Worm (Caenorhabditis elegans) whole organism, L3 larva: Measurements from ENCODE around the gene lgc-4.
A peak's percentile ranks its signal among the peaks of the same experiment; 100 is the strongest.
"Not testable (repeated sequence)": the region's sequence is repeated elsewhere in the genome, so short reads cannot be mapped to it uniquely, and the experiment has no call there.

Source experiments
- R02D3.7 ChIP-seq: fragments of 150-350 bp; optimal IDR thresholded peaks from 2 replicates; lab custom pipeline; 2014; ENCODE audit warnings: missing biosample characterization, missing genetic modification characterization
- aly-2 ChIP-seq: fragments of 150-350 bp; optimal IDR thresholded peaks from 2 replicates; lab custom pipeline; 2014; ENCODE audit warnings: missing biosample characterization, missing genetic modification characterization
- ceh-28 ChIP-seq: fragments of 150-350 bp; optimal IDR thresholded peaks from 2 replicates; lab custom pipeline; 2014; ENCODE audit warnings: missing biosample characterization, missing genetic modification reagents, missing genetic modification characterization
- ceh-82 ChIP-seq: fragments of 150-350 bp; optimal IDR thresholded peaks from 2 replicates; lab custom pipeline; 2014; ENCODE audit warnings: missing biosample characterization, missing genetic modification characterization
- egl-27 ChIP-seq: sonication (generic microtip); optimal IDR thresholded peaks from 4 replicates; lab custom pipeline; 2017; ENCODE audit warnings: missing biosample characterization, missing genetic modification reagents, missing genetic modification characterization
- egl-5 ChIP-seq: fragments of 150-350 bp; optimal IDR thresholded peaks from 2 replicates; lab custom pipeline; 2017; ENCODE audit warnings: missing biosample characterization, missing genetic modification reagents, missing genetic modification characterization, inconsistent platforms
- elt-1 ChIP-seq: fragments of 150-350 bp; optimal IDR thresholded peaks from 2 replicates; lab custom pipeline; 2014; ENCODE audit warnings: missing biosample characterization, missing genetic modification characterization
- elt-2 ChIP-seq: sonication (generic microtip); optimal IDR thresholded peaks from 2 replicates; lab custom pipeline; 2016; ENCODE audit warnings: missing genetic modification reagents, mild to moderate bottlenecking, missing genetic modification characterization, missing compliant biosample characterization
- elt-3 ChIP-seq, 3 experiments: fragments of 150-350 bp in 1 of 3; sonication (generic microtip) in 2 of 3; optimal IDR thresholded peaks; 2 replicates in 2 of 3; 4 replicates in 1 of 3; lab custom pipeline; 2014 to 2017; ENCODE audit warnings: missing biosample characterization in 3 of 3, missing genetic modification characterization in 3 of 3
- eor-1 ChIP-seq, 2 experiments: fragments of 150-350 bp; optimal IDR thresholded peaks; 2 replicates each; lab custom pipeline; 2014 to 2018; ENCODE audit warnings: missing biosample characterization in 2 of 2, missing genetic modification characterization in 2 of 2
- fkh-10 ChIP-seq: sonication (generic microtip); optimal IDR thresholded peaks from 2 replicates; lab custom pipeline; 2017; ENCODE audit warnings: missing biosample characterization, missing genetic modification reagents, missing genetic modification characterization
- fos-1 ChIP-seq: fragments of 150-350 bp; optimal IDR thresholded peaks from 2 replicates; lab custom pipeline; 2014; ENCODE audit warnings: missing biosample characterization, missing genetic modification characterization
- jun-1 ChIP-seq: fragments of 150-350 bp; optimal IDR thresholded peaks from 2 replicates; lab custom pipeline; 2014; ENCODE audit warnings: missing biosample characterization, missing genetic modification reagents, missing genetic modification characterization
- lin-39 ChIP-seq: fragments of 150-350 bp; optimal IDR thresholded peaks from 2 replicates; lab custom pipeline; 2018; ENCODE audit warnings: missing biosample characterization, missing genetic modification reagents, missing genetic modification characterization
- lsy-12 ChIP-seq: sonication (generic microtip); optimal IDR thresholded peaks from 2 replicates; lab custom pipeline; 2016; ENCODE audit warnings: mild to moderate bottlenecking, missing genetic modification characterization, missing compliant biosample characterization
- mdl-1 ChIP-seq: fragments of 150-350 bp; optimal IDR thresholded peaks from 2 replicates; lab custom pipeline; 2014; ENCODE audit warnings: missing biosample characterization, missing genetic modification characterization
- mml-1 ChIP-seq: fragments of 150-350 bp; sonication (generic microtip); optimal IDR thresholded peaks from 3 replicates; lab custom pipeline; 2014; ENCODE audit warnings: missing biosample characterization, missing genetic modification characterization
- nfya-1 ChIP-seq: sonication (generic microtip); optimal IDR thresholded peaks from 2 replicates; lab custom pipeline; 2017; ENCODE audit warnings: missing genetic modification characterization, mild to moderate bottlenecking, missing compliant biosample characterization, antibody characterized with exemption, moderate library complexity; ENCODE audit not compliant: insufficient read depth
- nhr-11 ChIP-seq: fragments of 150-350 bp; optimal IDR thresholded peaks from 2 replicates; lab custom pipeline; 2014; ENCODE audit warnings: missing biosample characterization, missing genetic modification characterization
- nhr-23 ChIP-seq: fragments of 150-350 bp; optimal IDR thresholded peaks from 2 replicates; lab custom pipeline; 2014; ENCODE audit warnings: missing biosample characterization, missing genetic modification reagents, missing genetic modification characterization
- nhr-25 ChIP-seq: sonication (generic microtip); optimal IDR thresholded peaks from 2 replicates; lab custom pipeline; 2017; ENCODE audit warnings: missing biosample characterization, missing genetic modification characterization
- nhr-43 ChIP-seq: sonication (generic microtip); optimal IDR thresholded peaks from 2 replicates; lab custom pipeline; 2016; ENCODE audit warnings: mild to moderate bottlenecking, missing genetic modification characterization, missing compliant biosample characterization; ENCODE audit not compliant: poor library complexity, severe bottlenecking
- nhr-67 ChIP-seq: fragments of 150-350 bp; optimal IDR thresholded peaks from 2 replicates; lab custom pipeline; 2014; ENCODE audit warnings: missing biosample characterization, missing genetic modification characterization
- nhr-76 ChIP-seq: fragments of 150-350 bp; sonication (generic microtip); optimal IDR thresholded peaks from 5 replicates; lab custom pipeline; 2014; ENCODE audit warnings: missing biosample characterization, missing genetic modification characterization
- nhr-77 ChIP-seq: fragments of 150-350 bp; optimal IDR thresholded peaks from 2 replicates; lab custom pipeline; 2014; ENCODE audit warnings: missing biosample characterization, missing genetic modification characterization
- pha-4 ChIP-seq: fragments of 150-350 bp; optimal IDR thresholded peaks from 2 replicates; lab custom pipeline; 2014; ENCODE audit warnings: missing biosample characterization, missing genetic modification reagents, missing genetic modification characterization
- pqm-1 ChIP-seq: fragments of 150-350 bp; optimal IDR thresholded peaks from 2 replicates; lab custom pipeline; 2017; ENCODE audit warnings: missing biosample characterization, missing genetic modification characterization, inconsistent platforms
- sea-2 ChIP-seq: fragments of 150-350 bp; sonication (generic microtip); optimal IDR thresholded peaks from 4 replicates; lab custom pipeline; 2014; ENCODE audit warnings: missing biosample characterization, missing genetic modification reagents, missing genetic modification characterization
- skn-1 ChIP-seq: fragments of 150-350 bp; optimal IDR thresholded peaks from 2 replicates; lab custom pipeline; 2014; ENCODE audit warnings: missing biosample characterization, missing genetic modification characterization
- tbx-2 ChIP-seq: sonication (generic microtip); optimal IDR thresholded peaks from 2 replicates; lab custom pipeline; 2016; ENCODE audit warnings: mild to moderate bottlenecking, missing genetic modification characterization, missing compliant biosample characterization
- unc-62 ChIP-seq: fragments of 150-350 bp; sonication (generic microtip); optimal IDR thresholded peaks from 4 replicates; lab custom pipeline; 2014; ENCODE audit warnings: missing biosample characterization, missing genetic modification reagents, missing genetic modification characterization
- zag-1 ChIP-seq: fragments of 150-350 bp; optimal IDR thresholded peaks from 2 replicates; lab custom pipeline; 2014; ENCODE audit warnings: missing biosample characterization, missing genetic modification characterization
- ztf-11 ChIP-seq: fragments of 150-350 bp; optimal IDR thresholded peaks from 2 replicates; lab custom pipeline; 2014; ENCODE audit warnings: missing biosample characterization, missing genetic modification characterization
- ztf-4 ChIP-seq: fragments of 150-350 bp; optimal IDR thresholded peaks from 2 replicates; lab custom pipeline; 2014; ENCODE audit warnings: missing biosample characterization, missing genetic modification characterization

Gene lgc-4

ce11 chrX:9208492-9208891, 33.5 kb downstream of the lgc-4 start:
- TF ChIP-seq pqm-1 (tag; lab: Kevin White, UChicago), result no peak
- peak; percentile 48 for TF ChIP-seq elt-2 (tag; lab: Kevin White, UChicago)
- peak; percentile 28 for TF ChIP-seq pha-4

- no peak for TF ChIP-seq fkh-10 (GFP tag; lab: Kevin White, UChicago)
- TF ChIP-seq egl-5 (tag; lab: Kevin White, UChicago), result no peak
- TF ChIP-seq sea-2 (GFP tag; lab: Kevin White, UChicago), result no peak
- no peak for TF ChIP-seq aly-2 (tag; lab: Kevin White, UChicago)
- TF ChIP-seq pqm-1 (tag; lab: Kevin White, UChicago), result no peak
- TF ChIP-seq eor-1 (tag; optimal IDR thresholded peaks at IDR 0.05; lab: Kevin White, UChicago), result no peak
- no peak for TF ChIP-seq fos-1 (tag; lab: Kevin White, UChicago)
- TF ChIP-seq unc-62, result no peak
- no peak for TF ChIP-seq R02D3.7 (tag; lab: Kevin White, UChicago)
- TF ChIP-seq zag-1 (tag; lab: Kevin White, UChicago), result no peak
- no peak for TF ChIP-seq ceh-28 (tag; lab: Kevin White, UChicago)
- TF ChIP-seq nfya-1 (tag; lab: Kevin White, UChicago), result no peak
- TF ChIP-seq jun-1 (tag; lab: Kevin White, UChicago), result no peak
- no peak for TF ChIP-seq lsy-12 (tag; lab: Kevin White, UChicago)
- no peak for TF ChIP-seq nhr-67 (tag; lab: Kevin White, UChicago)
- no peak for TF ChIP-seq nhr-77 (tag; lab: Kevin White, UChicago)
- no peak for TF ChIP-seq elt-1 (tag; lab: Kevin White, UChicago)
- TF ChIP-seq ztf-11 (tag; lab: Kevin White, UChicago), result no peak
Observed at ce11 chrX:9206731-9207130, 35.3 kb downstream of the lgc-4 start.

- TF ChIP-seq egl-5 (tag; lab: Kevin White, UChicago) (no peak), nhr-76 (tag; lab: Kevin White, UChicago) (no peak), fkh-10 (GFP tag; lab: Kevin White, UChicago) (no peak), nhr-11 (no peak), zag-1 (tag; lab: Kevin White, UChicago) (no peak), fos-1 (tag; lab: Kevin White, UChicago) (no peak), tbx-2 (no peak), eor-1 (tag; optimal IDR thresholded peaks at IDR 0.05; lab: Kevin White, UChicago) (no peak), mdl-1 (no peak), elt-1 (tag; lab: Kevin White, UChicago) (no peak), ceh-28 (tag; lab: Kevin White, UChicago) (no peak), lin-39 (tag; lab: Kevin White, UChicago) (no peak)
- TF ChIP-seq, all 47 proteins: peak for 0
Observed at ce11 chrX:9204986-9205385, 37.0 kb downstream of the lgc-4 start.

ce11 chrX:9203468-9203867, 38.6 kb downstream of the lgc-4 start, which contains the start of gene crb-3:
Gene crb-3, plus strand, starts transcription at chrX:9203768.
- TF ChIP-seq mml-1 (tag; lab: Kevin White, UChicago); mdl-1; egl-27: not testable (repeated sequence)
- TF ChIP-seq, all 47 proteins: peak for 0; not testable (repeated sequence) for 47

- TF ChIP-seq nhr-43 (tag; lab: Kevin White, UChicago) (no peak), eor-1 (tag; optimal IDR thresholded peaks at IDR 0.05; lab: Kevin White, UChicago) (no peak), mdl-1 (no peak), pqm-1 (tag; lab: Kevin White, UChicago) (no peak), nhr-23 (no peak), elt-2 (tag; lab: Kevin White, UChicago) (no peak), nhr-11 (no peak)
Observed at ce11 chrX:9195375-9196098, 46.5 kb downstream of the lgc-4 start.

- TF ChIP-seq mml-1 (tag; lab: Kevin White, UChicago) (no peak), aly-2 (tag; lab: Kevin White, UChicago) (no peak), elt-3 (tag; optimal IDR thresholded peaks at IDR 0.05; lab: Kevin White, UChicago) (no peak), nhr-76 (tag; lab: Kevin White, UChicago) (no peak), nhr-25 (tag; lab: Kevin White, UChicago) (no peak), nhr-43 (tag; lab: Kevin White, UChicago) (no peak), fos-1 (tag; lab: Kevin White, UChicago) (no peak), elt-1 (tag; lab: Kevin White, UChicago) (no peak), skn-1 (tag; lab: Kevin White, UChicago) (no peak), nfya-1 (tag; lab: Kevin White, UChicago) (no peak), ceh-82 (tag; lab: Kevin White, UChicago) (no peak), ztf-4 (tag; lab: Kevin White, UChicago) (no peak)
- TF ChIP-seq, all 47 proteins: peak for 0
Observed at ce11 chrX:9194081-9194480, 47.9 kb downstream of the lgc-4 start.
